Worm (Caenorhabditis elegans) whole organism, young adult: ENCODE results near the gene nlp-61.

Experiments used
- B0019.2 ChIP-seq: fragments of 200-800 bp; sonication (Bioruptor generic); conservative IDR thresholded peaks from 2 replicates; pipeline ENCODE4 v1.3.6; 2022; ENCODE audit warnings: missing genetic modification reagents, missing genetic modification characterization, missing compliant biosample characterization
- atf-7 ChIP-seq: sonication (generic microtip); optimal IDR thresholded peaks from 2 replicates; lab custom pipeline; 2017; ENCODE audit warnings: mild to moderate bottlenecking, missing genetic modification characterization, missing compliant biosample characterization
- dpl-1 ChIP-seq: fragments of 150-350 bp; optimal IDR thresholded peaks from 2 replicates; lab custom pipeline; 2014; ENCODE audit warnings: missing biosample characterization, missing genetic modification reagents, missing genetic modification characterization
- fkh-3 ChIP-seq: sonication (generic microtip); optimal IDR thresholded peaks from 2 replicates; lab custom pipeline; 2016; ENCODE audit warnings: mild to moderate bottlenecking, missing genetic modification characterization, missing compliant biosample characterization
- lir-1 ChIP-seq: fragments of 200-800 bp; sonication (Bioruptor generic); conservative IDR thresholded peaks from 2 replicates; pipeline ENCODE4 v1.3.6; 2022; ENCODE audit warnings: missing genetic modification reagents, missing genetic modification characterization, missing compliant biosample characterization
- mxl-1 ChIP-seq: sonication (generic microtip); optimal IDR thresholded peaks from 2 replicates; lab custom pipeline; 2016; ENCODE audit warnings: missing genetic modification characterization, missing compliant biosample characterization
- snpc-4 ChIP-seq, 5 experiments: fragments of 150-350 bp in 1 of 5; sonication (generic microtip) in 4 of 5; optimal IDR thresholded peaks; 2 replicates each; lab custom pipeline; 2014 to 2018; ENCODE audit warnings: missing genetic modification characterization in 5 of 5, missing biosample characterization in 3 of 5, antibody characterized with exemption in 2 of 5, mild to moderate bottlenecking in 2 of 5, missing compliant biosample characterization in 2 of 5, missing genotype in 2 of 5, moderate library complexity in 2 of 5, missing genetic modification reagents in 1 of 5

ce11 chrX:7645313-7645712, 17.9 kb downstream of the nlp-61 start, which contains the start of gene F26A10.2:
- TF ChIP-seq B0019.2 (GFP tag; lab: Robert Waterston, UW) = no peak
- no peak for TF ChIP-seq snpc-4 (GFP tag; optimal IDR thresholded peaks at IDR 0.05; lab: Kevin White, UChicago)
- TF ChIP-seq snpc-4 (tag; optimal IDR thresholded peaks at IDR 0.05; lab: Kevin White, UChicago) = no peak
- no peak for TF ChIP-seq lir-1 (GFP tag; lab: Robert Waterston, UW)
- no peak for TF ChIP-seq mxl-1 (tag; lab: Kevin White, UChicago)
- no peak for TF ChIP-seq fkh-3 (tag; lab: Kevin White, UChicago)
- no peak for TF ChIP-seq dpl-1 (GFP tag; lab: Kevin White, UChicago)
- no peak for TF ChIP-seq atf-7 (tag; lab: Kevin White, UChicago)
